Worm (Caenorhabditis elegans) whole organism, young adult: ENCODE data around the gene nas-13.

Experiments
- B0035.1 ChIP-seq: sonication (generic microtip); optimal IDR thresholded peaks from 2 replicates; lab custom pipeline; 2016; ENCODE audit warnings: missing genetic modification characterization, mild to moderate bottlenecking, missing compliant biosample characterization, missing genotype, missing genetic modification reagents
- B0261.1 ChIP-seq: sonication (generic microtip); optimal IDR thresholded peaks from 2 replicates; lab custom pipeline; 2016; ENCODE audit warnings: mild to moderate bottlenecking, missing genetic modification characterization, moderate library complexity, missing compliant biosample characterization
- atf-7 ChIP-seq: sonication (generic microtip); optimal IDR thresholded peaks from 2 replicates; lab custom pipeline; 2017; ENCODE audit warnings: mild to moderate bottlenecking, missing genetic modification characterization, missing compliant biosample characterization
- cebp-1 ChIP-seq, 2 experiments: fragments of 200-800 bp in 1 of 2; sonication (Bioruptor generic) in 1 of 2; sonication (generic microtip) in 1 of 2; IDR thresholded peaks in 1 of 2; optimal IDR thresholded peaks in 1 of 2; 2 replicates each; pipeline versions ENCODE4 v1.3.6 to Lab custom; 2017 to 2022; ENCODE audit warnings: missing compliant biosample characterization in 2 of 2, missing genetic modification characterization in 2 of 2, mild to moderate bottlenecking in 1 of 2, missing genetic modification reagents in 1 of 2, moderate library complexity in 1 of 2
- nhr-120 ChIP-seq: fragments of 200-800 bp; sonication (Bioruptor generic); IDR thresholded peaks from 2 replicates; pipeline ENCODE4 v1.3.6; 2022; ENCODE audit warnings: missing genetic modification characterization, missing compliant biosample characterization
- somi-1 ChIP-seq: fragments of 200-800 bp; sonication (Bioruptor generic); optimal IDR thresholded peaks from 2 replicates; lab custom pipeline; 2018; ENCODE audit warnings: mild to moderate bottlenecking, missing genetic modification characterization, missing compliant biosample characterization

Gene nas-13

DNA sequence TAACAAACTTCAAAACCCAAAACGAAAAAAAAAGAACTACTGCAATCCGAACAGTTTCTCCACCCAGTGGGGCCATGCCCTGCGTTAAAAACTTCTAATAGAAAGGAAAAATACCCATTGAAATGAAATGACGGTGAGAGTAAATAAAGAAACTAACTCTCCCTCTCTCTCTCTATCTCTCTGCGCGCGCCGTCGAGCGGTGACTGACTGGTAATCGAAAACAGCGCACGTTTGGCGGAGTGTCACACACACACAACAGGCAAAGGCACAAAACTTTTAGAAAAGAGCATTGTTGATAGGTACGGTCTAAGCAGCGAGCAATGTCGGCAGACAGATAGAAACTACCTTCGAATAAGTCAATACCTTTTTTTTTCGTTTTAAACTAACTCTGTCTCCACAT is 51.5 kb downstream of the nas-13 start (continued):
- peak; percentile 9; the same call in 1 of the 2 replicates for TF ChIP-seq cebp-1 (GFP tag; IDR thresholded peaks at IDR 0.05; lab: Robert Waterston, UW)
- peak; percentile 47 for TF ChIP-seq cebp-1 (tag; optimal IDR thresholded peaks at IDR 0.05; lab: Kevin White, UChicago)
- TF ChIP-seq B0035.1, result no peak
- TF ChIP-seq somi-1 (GFP tag; lab: Kevin White, UChicago), result no peak
- no peak for TF ChIP-seq B0261.1 (tag; lab: Kevin White, UChicago)

ce11 chrX:15375299-15375698 is 52.8 kb downstream of the nas-13 start:
- TF ChIP-seq nhr-120 (GFP tag; lab: Robert Waterston, UW) (no peak), atf-7 (tag; lab: Kevin White, UChicago) (no peak)
